Worm (Caenorhabditis elegans) whole organism, young adult: ENCODE data around the gene idpp-13.

Experiments used
- B0336.3 ChIP-seq: fragments of 200-800 bp; sonication (Bioruptor generic); IDR thresholded peaks from 2 replicates; pipeline ENCODE4 v1.3.6; 2022; ENCODE audit warnings: missing genetic modification characterization, missing compliant biosample characterization
- C17E4.6 ChIP-seq: fragments of 200-800 bp; sonication (Bioruptor generic); IDR thresholded peaks from 2 replicates; pipeline ENCODE4 v1.3.6; 2022; ENCODE audit warnings: missing genetic modification reagents, missing genetic modification characterization, missing compliant biosample characterization
- D2030.7 ChIP-seq: fragments of 200-800 bp; sonication (Bioruptor generic); IDR thresholded peaks from 2 replicates; pipeline ENCODE4 v1.3.6; 2022; ENCODE audit warnings: missing genetic modification reagents, missing genetic modification characterization, missing compliant biosample characterization
- F23B12.7 ChIP-seq: sonication (generic microtip); optimal IDR thresholded peaks from 2 replicates; lab custom pipeline; 2017; ENCODE audit warnings: missing genetic modification characterization, mild to moderate bottlenecking, missing compliant biosample characterization, antibody characterized with exemption, moderate library complexity; ENCODE audit not compliant: insufficient read depth
- F49E8.2 ChIP-seq: sonication (generic microtip); optimal IDR thresholded peaks from 3 replicates; lab custom pipeline; 2017; ENCODE audit warnings: missing genetic modification characterization, mild to moderate bottlenecking, missing compliant biosample characterization, antibody characterized with exemption, moderate library complexity; ENCODE audit not compliant: insufficient read depth
- F57A8.1 ChIP-seq: fragments of 200-800 bp; sonication (Bioruptor generic); optimal IDR thresholded peaks from 2 replicates; lab custom pipeline; 2018; ENCODE audit warnings: mild to moderate bottlenecking, missing genetic modification characterization, moderate library complexity, missing compliant biosample characterization
- K11D2.4 ChIP-seq: fragments of 200-800 bp; sonication (Bioruptor generic); IDR thresholded peaks from 2 replicates; pipeline ENCODE4 v1.3.6; 2022; ENCODE audit warnings: missing genetic modification reagents, missing genetic modification characterization, missing compliant biosample characterization
- Y53F4B.3 ChIP-seq: fragments of 200-800 bp; sonication (Bioruptor generic); IDR thresholded peaks from 2 replicates; pipeline ENCODE4 v1.3.6; 2022; ENCODE audit warnings: missing genetic modification reagents, missing genetic modification characterization, missing compliant biosample characterization
- Y56A3A.18 ChIP-seq: fragments of 200-800 bp; sonication (Bioruptor generic); IDR thresholded peaks from 2 replicates; pipeline ENCODE4 v1.3.6; 2022; ENCODE audit warnings: missing genetic modification reagents, missing genetic modification characterization, missing compliant biosample characterization
- Y67H2A.10 ChIP-seq: fragments of 200-800 bp; sonication (Bioruptor generic); conservative IDR thresholded peaks from 2 replicates; pipeline ENCODE4 v1.3.6; 2022; ENCODE audit warnings: missing genetic modification reagents, missing genetic modification characterization, missing compliant biosample characterization
- akir-1 ChIP-seq: fragments of 200-800 bp; sonication (Bioruptor generic); optimal IDR thresholded peaks from 2 replicates; lab custom pipeline; 2018; ENCODE audit warnings: mild to moderate bottlenecking, missing genetic modification characterization, moderate library complexity, missing compliant biosample characterization
- attf-3 ChIP-seq: fragments of 200-800 bp; sonication (Bioruptor generic); conservative IDR thresholded peaks from 2 replicates; pipeline ENCODE4 v1.3.6; 2022; ENCODE audit warnings: missing genetic modification reagents, missing genetic modification characterization, missing compliant biosample characterization
- attf-5 ChIP-seq: fragments of 200-800 bp; sonication (Bioruptor generic); optimal IDR thresholded peaks from 2 replicates; lab custom pipeline; 2018; ENCODE audit warnings: mild to moderate bottlenecking, missing genetic modification characterization, missing compliant biosample characterization
- attf-6 ChIP-seq: fragments of 200-800 bp; sonication (Bioruptor generic); IDR thresholded peaks from 2 replicates; pipeline ENCODE4 v1.3.6; 2022; ENCODE audit warnings: missing genetic modification reagents, missing genetic modification characterization, missing compliant biosample characterization
- ccch-3 ChIP-seq: fragments of 200-800 bp; sonication (Bioruptor generic); optimal IDR thresholded peaks from 2 replicates; lab custom pipeline; 2018; ENCODE audit warnings: mild to moderate bottlenecking, missing genetic modification characterization, missing compliant biosample characterization
- cebp-1 ChIP-seq, 2 experiments: fragments of 200-800 bp in 1 of 2; sonication (Bioruptor generic) in 1 of 2; sonication (generic microtip) in 1 of 2; IDR thresholded peaks in 1 of 2; optimal IDR thresholded peaks in 1 of 2; 2 replicates each; pipeline versions ENCODE4 v1.3.6 to Lab custom; 2017 to 2022; ENCODE audit warnings: missing compliant biosample characterization in 2 of 2, missing genetic modification characterization in 2 of 2, mild to moderate bottlenecking in 1 of 2, missing genetic modification reagents in 1 of 2, moderate library complexity in 1 of 2
- cebp-2 ChIP-seq: fragments of 200-800 bp; sonication (Bioruptor generic); IDR thresholded peaks from 2 replicates; pipeline ENCODE4 v1.3.6; 2022; ENCODE audit warnings: missing genetic modification characterization, missing compliant biosample characterization
- ceh-40 ChIP-seq: fragments of 200-800 bp; sonication (Bioruptor generic); IDR thresholded peaks from 2 replicates; pipeline ENCODE4 v1.3.6; 2022; ENCODE audit warnings: missing genetic modification characterization, missing compliant biosample characterization
- ceh-58 ChIP-seq: fragments of 200-800 bp; sonication (Bioruptor generic); IDR thresholded peaks from 2 replicates; pipeline ENCODE4 v1.3.6; 2022; ENCODE audit warnings: missing genetic modification characterization, missing compliant biosample characterization
- ceh-79 ChIP-seq: sonication (generic microtip); optimal IDR thresholded peaks from 2 replicates; lab custom pipeline; 2017; ENCODE audit warnings: mild to moderate bottlenecking, missing genetic modification characterization, missing compliant biosample characterization
- ceh-91 ChIP-seq: fragments of 200-800 bp; sonication (Bioruptor generic); IDR thresholded peaks from 2 replicates; pipeline ENCODE4 v1.3.6; 2022; ENCODE audit warnings: missing genetic modification reagents, missing genetic modification characterization, missing compliant biosample characterization
- efl-1 ChIP-seq: fragments of 150-350 bp; optimal IDR thresholded peaks from 2 replicates; lab custom pipeline; 2014; ENCODE audit warnings: missing biosample characterization, missing genetic modification reagents, missing genetic modification characterization
- egl-18 ChIP-seq: fragments of 200-800 bp; sonication (Bioruptor generic); IDR thresholded peaks from 2 replicates; pipeline ENCODE4 v1.3.6; 2022; ENCODE audit warnings: missing genetic modification reagents, missing genetic modification characterization, missing compliant biosample characterization
- ets-4 ChIP-seq: fragments of 200-800 bp; sonication (Bioruptor generic); optimal IDR thresholded peaks from 2 replicates; lab custom pipeline; 2018; ENCODE audit warnings: mild to moderate bottlenecking, missing genetic modification characterization, missing compliant biosample characterization
- gei-17 ChIP-seq: fragments of 200-800 bp; sonication (Bioruptor generic); optimal IDR thresholded peaks from 2 replicates; lab custom pipeline; 2018; ENCODE audit warnings: mild to moderate bottlenecking, missing genetic modification characterization, missing compliant biosample characterization
- him-1 ChIP-seq: sonication (generic microtip); optimal IDR thresholded peaks from 2 replicates; lab custom pipeline; 2016; ENCODE audit warnings: missing genotype, missing genetic modification reagents, missing genetic modification characterization, missing compliant biosample characterization
- hrde-1 ChIP-seq: sonication (generic microtip); optimal IDR thresholded peaks from 2 replicates; lab custom pipeline; 2016; ENCODE audit warnings: missing genetic modification characterization, mild to moderate bottlenecking, missing compliant biosample characterization, moderate library complexity, missing genotype, missing genetic modification reagents, borderline replicate concordance
- lin-35 ChIP-seq, 3 experiments: fragments of 150-350 bp in 2 of 3; sonication (generic microtip) in 1 of 3; optimal IDR thresholded peaks; 2 replicates each; lab custom pipeline; 2014 to 2018; ENCODE audit warnings: missing biosample characterization in 3 of 3, missing genetic modification characterization in 3 of 3, missing genetic modification reagents in 3 of 3
- lin-40 ChIP-seq: sonication (generic microtip); optimal IDR thresholded peaks from 2 replicates; lab custom pipeline; 2016; ENCODE audit warnings: missing genetic modification characterization, mild to moderate bottlenecking, missing compliant biosample characterization, missing genotype, missing genetic modification reagents
- lin-54 ChIP-seq: fragments of 200-800 bp; sonication (Bioruptor generic); optimal IDR thresholded peaks from 2 replicates; lab custom pipeline; 2018; ENCODE audit warnings: mild to moderate bottlenecking, missing genetic modification characterization, missing compliant biosample characterization
- lsl-1 ChIP-seq: fragments of 200-800 bp; sonication (Bioruptor generic); optimal IDR thresholded peaks from 2 replicates; lab custom pipeline; 2018; ENCODE audit warnings: mild to moderate bottlenecking, missing genetic modification characterization, moderate library complexity, missing compliant biosample characterization
- madf-6 ChIP-seq: fragments of 200-800 bp; sonication (Bioruptor generic); IDR thresholded peaks from 2 replicates; pipeline ENCODE4 v1.3.6; 2022; ENCODE audit warnings: missing genetic modification reagents, missing genetic modification characterization, missing compliant biosample characterization
- mcd-1 ChIP-seq: fragments of 200-800 bp; sonication (Bioruptor generic); IDR thresholded peaks from 2 replicates; pipeline ENCODE4 v1.3.6; 2022; ENCODE audit warnings: missing genetic modification reagents, missing genetic modification characterization, missing compliant biosample characterization
- mes-4 ChIP-seq: sonication (generic microtip); optimal IDR thresholded peaks from 2 replicates; lab custom pipeline; 2016; ENCODE audit warnings: missing genotype, missing genetic modification characterization, missing compliant biosample characterization
- mxl-1 ChIP-seq: sonication (generic microtip); optimal IDR thresholded peaks from 2 replicates; lab custom pipeline; 2016; ENCODE audit warnings: missing genetic modification characterization, missing compliant biosample characterization
- nfyb-1 ChIP-seq: fragments of 200-800 bp; sonication (Bioruptor generic); IDR thresholded peaks from 2 replicates; pipeline ENCODE4 v1.3.6; 2022; ENCODE audit warnings: missing genetic modification reagents, missing genetic modification characterization, missing compliant biosample characterization
- nhr-179 ChIP-seq: sonication (generic microtip); optimal IDR thresholded peaks from 2 replicates; lab custom pipeline; 2016; ENCODE audit warnings: mild to moderate bottlenecking, missing genetic modification characterization, missing compliant biosample characterization
- nhr-27 ChIP-seq: fragments of 200-800 bp; sonication (Bioruptor generic); optimal IDR thresholded peaks from 2 replicates; lab custom pipeline; 2018; ENCODE audit warnings: mild to moderate bottlenecking, missing genetic modification characterization, moderate library complexity, missing compliant biosample characterization
- nhr-80 ChIP-seq: sonication (generic microtip); optimal IDR thresholded peaks from 2 replicates; lab custom pipeline; 2016; ENCODE audit warnings: missing genetic modification characterization, missing compliant biosample characterization
- rec-8 ChIP-seq, 2 experiments: sonication (generic microtip); optimal IDR thresholded peaks; 2 replicates each; lab custom pipeline; 2016; ENCODE audit warnings: mild to moderate bottlenecking in 2 of 2, missing genetic modification characterization in 2 of 2, missing genetic modification reagents in 2 of 2, missing genotype in 2 of 2, missing biosample characterization in 1 of 2, missing compliant biosample characterization in 1 of 2, moderate library complexity in 1 of 2
- repo-1 ChIP-seq: sonication (generic microtip); optimal IDR thresholded peaks from 2 replicates; lab custom pipeline; 2017; ENCODE audit warnings: mild to moderate bottlenecking, missing genetic modification characterization, missing compliant biosample characterization
- rpc-1 ChIP-seq, 2 experiments: fragments of 150-350 bp in 1 of 2; sonication (generic microtip) in 1 of 2; optimal IDR thresholded peaks; 2 replicates each; lab custom pipeline; 2014 to 2018; ENCODE audit warnings: missing biosample characterization in 1 of 2, missing genetic modification characterization in 1 of 2, missing genetic modification reagents in 1 of 2, missing genotype in 1 of 2
- snpc-3.4 ChIP-seq: sonication (generic microtip); optimal IDR thresholded peaks from 2 replicates; lab custom pipeline; 2017; ENCODE audit warnings: missing genetic modification characterization, mild to moderate bottlenecking, missing compliant biosample characterization, antibody characterized with exemption, moderate library complexity, missing genotype, missing genetic modification reagents
- unc-130 ChIP-seq: sonication (generic microtip); optimal IDR thresholded peaks from 2 replicates; lab custom pipeline; 2016; ENCODE audit warnings: missing genetic modification reagents, missing genetic modification characterization, missing compliant biosample characterization
- unc-62 ChIP-seq: fragments of 150-350 bp; optimal IDR thresholded peaks from 2 replicates; lab custom pipeline; 2014; ENCODE audit warnings: missing biosample characterization, missing genetic modification reagents, missing genetic modification characterization
- xnd-1 ChIP-seq: sonication (generic microtip); optimal IDR thresholded peaks from 2 replicates; lab custom pipeline; 2016; ENCODE audit warnings: missing genotype, missing genetic modification reagents, missing genetic modification characterization, missing compliant biosample characterization
- ztf-3 ChIP-seq: fragments of 200-800 bp; sonication (Bioruptor generic); optimal IDR thresholded peaks from 2 replicates; lab custom pipeline; 2018; ENCODE audit warnings: mild to moderate bottlenecking, missing genetic modification characterization, missing compliant biosample characterization

The idpp-13 gene

DNA sequence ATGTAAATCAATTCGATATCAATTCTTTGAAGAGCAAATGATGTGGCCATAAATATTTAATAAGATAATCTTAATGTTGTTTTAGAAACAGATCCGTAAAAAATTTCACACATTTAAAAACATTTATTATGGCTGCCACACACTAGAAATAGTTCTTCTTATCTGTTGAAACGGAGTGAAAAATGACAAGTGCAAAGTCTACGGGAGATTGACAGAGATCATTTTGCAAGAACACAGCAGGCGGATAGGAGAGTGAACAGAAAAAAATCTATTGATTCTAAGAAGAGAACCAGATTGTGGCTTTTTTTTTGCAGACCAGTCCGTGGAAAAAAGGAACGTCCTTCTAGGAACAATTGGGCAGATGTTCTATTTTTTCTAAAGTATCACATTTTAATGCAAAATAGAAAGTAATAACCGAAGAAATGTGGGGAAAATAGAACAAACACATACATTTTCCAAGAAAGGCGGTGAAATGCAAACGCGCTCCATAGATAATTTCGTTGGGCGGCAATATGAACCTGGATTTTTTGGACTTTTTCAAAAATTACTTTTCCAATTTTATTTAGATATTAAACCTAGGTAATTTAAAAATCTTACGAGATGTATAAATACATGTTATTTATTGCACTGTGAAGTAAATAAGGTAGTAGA, 15.1 kb downstream of the idpp-13 start:
- TF ChIP-seq attf-5 (GFP tag; lab: Kevin White, UChicago) (no peak), madf-6 (peak; percentile 35; the same call in 1 of the 2 replicates), attf-6 (GFP tag; lab: Robert Waterston, UW) (no peak), repo-1 (no peak), nfyb-1 (GFP tag; lab: Robert Waterston, UW) (no peak), F49E8.2 (tag; lab: Kevin White, UChicago) (no peak), him-1 (tag; lab: Kevin White, UChicago) (peak; percentile 25), snpc-3.4 (no peak), attf-3 (GFP tag; lab: Robert Waterston, UW) (0 out of 2 replicates have a peak, but pooled peaks have one; percentile 8), ceh-40 (GFP tag; lab: Robert Waterston, UW) (no peak), Y56A3A.18 (no peak), ccch-3 (no peak), unc-130 (GFP tag; lab: Kevin White, UChicago) (no peak), nhr-80 (tag; lab: Kevin White, UChicago) (peak; percentile 54), ceh-91 (GFP tag; lab: Robert Waterston, UW) (no peak), nhr-27 (no peak), nhr-179 (tag; lab: Kevin White, UChicago) (no peak), gei-17 (no peak), akir-1 (GFP tag; lab: Kevin White, UChicago) (no peak), unc-62 (no peak), lin-54 (GFP tag; lab: Kevin White, UChicago) (peak; percentile 41), egl-18 (GFP tag; lab: Robert Waterston, UW) (no peak), efl-1 (GFP tag; lab: Kevin White, UChicago) (peak; percentile 57), lin-40 (tag; lab: Kevin White, UChicago) (peak; percentile 25), rec-8 (tag; optimal IDR thresholded peaks at IDR 0.05; lab: Kevin White, UChicago) (no peak), mes-4 (tag; lab: Kevin White, UChicago) (no peak), rpc-1 (optimal IDR thresholded peaks at IDR 0.05; lab: Kevin White, UChicago) (no peak), rpc-1 (tag; optimal IDR thresholded peaks at IDR 0.05; lab: Kevin White, UChicago) (no peak), ztf-3 (GFP tag; lab: Kevin White, UChicago) (no peak), lsl-1 (GFP tag; lab: Kevin White, UChicago) (no peak), mxl-1 (tag; lab: Kevin White, UChicago) (no peak), xnd-1 (tag; lab: Kevin White, UChicago) (no peak), D2030.7 (GFP tag; lab: Robert Waterston, UW) (peak; percentile 11; the same call in 1 of the 2 replicates), hrde-1 (no peak), K11D2.4 (GFP tag; lab: Robert Waterston, UW) (no peak), F23B12.7 (tag; lab: Kevin White, UChicago) (no peak), F57A8.1 (GFP tag; lab: Kevin White, UChicago) (no peak), Y53F4B.3 (GFP tag; lab: Robert Waterston, UW) (no peak), ceh-58 (GFP tag; lab: Robert Waterston, UW) (no peak), C17E4.6 (GFP tag; lab: Robert Waterston, UW) (no peak), Y67H2A.10 (GFP tag; lab: Robert Waterston, UW) (no peak), ceh-79 (tag; lab: Kevin White, UChicago) (no peak), B0336.3 (GFP tag; lab: Robert Waterston, UW) (no peak), ets-4 (no peak), cebp-2 (GFP tag; lab: Robert Waterston, UW) (no peak), cebp-1 (GFP tag; IDR thresholded peaks at IDR 0.05; lab: Robert Waterston, UW) (no peak), cebp-1 (tag; optimal IDR thresholded peaks at IDR 0.05; lab: Kevin White, UChicago) (no peak), mcd-1 (GFP tag; lab: Robert Waterston, UW) (peak; percentile 85), lin-35 (GFP tag; optimal IDR thresholded peaks at IDR 0.05; lab: Kevin White, UChicago) (peak in 1 of 3 experiments; percentile 39)
